Fruit fly (Drosophila melanogaster): Measurements from ENCODE around the gene CG9555.

Gene CG9555

DNA sequence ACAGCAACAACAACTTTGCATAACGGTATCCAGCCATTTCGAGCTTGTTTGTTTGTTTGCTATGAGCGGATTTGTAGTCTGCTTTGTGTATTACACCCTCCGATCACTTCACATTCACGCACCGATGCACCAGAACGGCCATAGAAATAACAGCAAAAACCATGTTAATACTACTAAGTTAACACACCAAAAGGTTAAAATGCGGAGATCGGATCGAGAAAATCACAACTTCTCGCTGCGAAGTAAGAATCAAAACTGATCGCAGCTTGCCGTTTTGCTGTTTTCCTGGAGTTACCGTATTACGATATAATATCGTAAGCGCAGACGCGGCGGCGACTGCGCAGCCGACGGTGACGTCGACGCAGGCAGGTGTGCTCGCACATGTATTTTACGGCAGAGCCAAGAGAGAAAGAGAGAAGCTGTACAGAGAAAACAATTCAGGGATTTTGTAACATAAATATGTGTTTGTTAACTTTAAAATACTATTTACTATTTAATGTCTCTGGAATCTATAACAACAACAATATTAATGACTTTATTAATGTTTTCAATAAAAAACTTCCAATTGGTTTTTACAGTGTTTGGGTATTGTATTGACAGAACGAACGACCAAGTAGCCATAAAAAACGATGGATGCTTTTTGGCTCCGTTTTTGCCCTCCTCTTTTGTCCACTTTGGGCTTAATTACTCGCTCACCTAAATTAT is 6.8 kb upstream of the CG9555 start, which contains the start of gene CG13101:
TSS of gene CG13101 (minus strand) at position 259 of the 705 bp plus-strand sequence.
- TF ChIP-seq Myc (optimal IDR thresholded peaks at IDR 0.05), result no peak
- TF ChIP-seq ttk (optimal IDR thresholded peaks at IDR 0.05), result no peak
- TF ChIP-seq h (optimal IDR thresholded peaks at IDR 0.05), result no peak
- no peak for TF ChIP-seq Sin3A (optimal IDR thresholded peaks at IDR 0.05)
- TF ChIP-seq psq (optimal IDR thresholded peaks at IDR 0.05), result no peak
- TF ChIP-seq insv (optimal IDR thresholded peaks at IDR 0.05), result no peak

DNA sequence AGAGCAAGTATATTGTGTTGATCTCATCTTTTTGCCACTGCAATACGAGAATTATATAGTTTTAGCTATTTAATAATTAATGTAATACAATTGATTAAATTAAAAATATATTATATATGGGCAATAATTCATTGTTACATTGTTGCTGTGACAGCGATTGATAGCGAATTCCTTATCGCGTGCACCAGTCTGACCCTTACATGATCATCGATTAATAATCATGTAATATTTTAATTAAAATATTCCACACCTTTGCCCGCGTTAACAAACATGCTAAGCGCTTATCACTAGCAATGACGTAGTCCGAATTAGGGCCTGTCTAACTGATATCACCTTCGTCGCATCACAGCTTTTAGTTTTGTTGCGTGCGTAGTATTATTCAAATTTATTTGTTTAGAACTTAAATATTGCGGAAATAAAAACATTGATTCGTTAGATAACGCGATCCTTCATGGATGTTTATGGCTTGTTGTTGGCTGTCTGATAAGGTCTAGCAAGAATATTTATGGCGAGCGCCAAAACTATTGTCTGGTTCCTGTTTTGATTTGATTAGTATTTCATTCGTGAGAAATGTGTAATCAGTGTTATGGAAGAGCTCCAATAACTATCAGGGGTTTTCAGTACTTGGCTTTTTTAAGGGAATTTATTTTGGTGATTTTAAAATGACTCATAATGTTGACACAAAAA is 4.1 kb upstream of the CG9555 start:
- no peak for TF ChIP-seq h (optimal IDR thresholded peaks at IDR 0.05)
- TF ChIP-seq Sin3A (optimal IDR thresholded peaks at IDR 0.05), result no peak
- no peak for TF ChIP-seq ttk (optimal IDR thresholded peaks at IDR 0.05)
- no peak for TF ChIP-seq psq (optimal IDR thresholded peaks at IDR 0.05)
- no peak for TF ChIP-seq insv (optimal IDR thresholded peaks at IDR 0.05)
- no peak for TF ChIP-seq Myc (optimal IDR thresholded peaks at IDR 0.05)

DNA sequence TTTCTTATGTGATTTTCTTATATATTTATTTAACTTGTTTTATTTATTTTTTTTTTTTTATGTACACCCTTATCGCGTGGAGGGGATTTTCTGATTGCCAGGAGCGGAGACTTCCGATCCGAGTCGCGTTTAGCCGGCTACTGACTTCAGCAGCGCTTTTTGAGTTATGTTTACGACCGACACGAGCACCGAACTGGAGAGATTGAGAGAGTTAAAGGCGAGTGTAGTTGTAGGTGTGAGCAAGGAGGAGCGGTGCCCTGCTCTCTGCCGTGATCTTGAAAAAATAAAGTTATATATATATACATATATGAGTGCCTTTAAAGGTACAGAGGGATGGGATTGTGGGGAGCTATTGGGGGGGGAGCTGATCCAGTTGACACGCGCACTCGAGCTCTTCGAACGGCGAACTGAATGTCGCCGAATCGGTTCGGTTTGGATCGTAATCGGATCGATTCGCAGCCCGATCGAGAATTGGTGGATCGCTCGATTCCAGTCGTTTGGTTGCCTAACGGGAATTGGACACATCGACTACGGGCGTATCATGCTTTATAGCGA is 2.4 kb upstream of the CG9555 start, which contains the start of gene rost:
TSS of gene rost (minus strand) at position 503 of the 555 bp plus-strand sequence.
- TF ChIP-seq Myc (optimal IDR thresholded peaks at IDR 0.05), result no peak
- no peak for TF ChIP-seq ttk (optimal IDR thresholded peaks at IDR 0.05)
- no peak for TF ChIP-seq Sin3A (optimal IDR thresholded peaks at IDR 0.05)
- TF ChIP-seq psq (optimal IDR thresholded peaks at IDR 0.05), result no peak
- no peak for TF ChIP-seq h (optimal IDR thresholded peaks at IDR 0.05)
- no peak for TF ChIP-seq insv (optimal IDR thresholded peaks at IDR 0.05)

DNA sequence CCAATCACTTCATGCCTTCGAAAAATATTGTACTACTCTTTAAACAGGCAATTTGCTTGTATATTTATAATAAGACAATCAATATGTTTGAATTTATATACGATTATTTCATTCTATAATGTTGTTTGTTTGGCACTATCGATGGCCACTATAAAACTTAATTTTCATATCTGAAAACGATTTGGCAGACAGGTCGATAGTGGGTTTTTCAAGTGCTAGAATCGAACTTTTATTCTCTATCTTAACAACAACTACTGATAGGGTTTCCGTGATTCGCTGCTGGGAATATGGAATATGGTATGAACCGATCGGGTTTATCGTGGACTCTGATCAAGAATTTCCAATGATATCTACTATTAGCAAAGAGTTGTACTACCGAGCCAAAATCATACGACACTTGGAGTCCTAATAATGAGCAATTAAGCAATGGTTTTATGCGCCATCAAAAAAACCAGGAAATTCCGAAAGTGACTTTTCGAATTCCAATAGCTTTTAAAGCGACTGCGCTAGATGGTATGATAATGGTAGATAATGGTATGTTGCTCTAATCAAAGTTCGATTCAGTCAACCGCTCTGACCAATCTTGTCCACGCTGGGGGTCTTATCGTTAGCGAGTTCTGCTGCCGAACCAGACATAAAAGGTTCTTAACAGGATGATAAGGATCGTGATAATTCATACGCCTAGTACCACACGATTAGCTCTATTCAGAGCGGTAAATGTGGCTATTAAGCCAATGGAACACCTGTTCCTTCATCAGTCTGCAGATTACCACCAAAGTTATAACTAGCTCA is 2.3 kb downstream of the CG9555 start, which contains the start of gene CG17906:
TSS of gene CG17906 (plus strand) at position 742 of the 792 bp plus-strand sequence.
- no peak for TF ChIP-seq psq (optimal IDR thresholded peaks at IDR 0.05)
- TF ChIP-seq Myc (optimal IDR thresholded peaks at IDR 0.05), result no peak
- TF ChIP-seq Sin3A (optimal IDR thresholded peaks at IDR 0.05), result no peak
- no peak for TF ChIP-seq h (optimal IDR thresholded peaks at IDR 0.05)
- TF ChIP-seq ttk (optimal IDR thresholded peaks at IDR 0.05), result no peak

DNA sequence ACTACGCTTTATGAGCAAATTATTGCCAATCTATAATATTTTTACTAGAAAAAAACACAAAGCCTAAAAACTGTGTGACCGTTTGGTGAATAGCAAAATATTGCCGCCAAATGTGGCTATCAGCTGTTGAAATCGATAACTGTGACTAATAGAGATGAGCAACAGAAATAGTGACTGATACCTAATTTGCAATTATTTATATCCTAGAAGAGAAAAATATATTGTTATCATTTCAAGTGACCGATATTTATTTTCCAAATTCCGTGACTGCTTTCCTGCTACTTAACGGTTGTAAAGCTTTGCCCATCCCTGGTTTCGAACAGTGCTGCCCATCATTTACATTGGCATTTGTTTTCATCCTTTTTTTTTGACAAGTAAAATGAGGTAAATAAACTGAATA is 5.8 kb downstream of the CG9555 start, which contains the start of the genes alien and CG18661:
TSS of gene alien (minus strand) at position 95 of the 400 bp plus-strand sequence.
TSS of gene CG18661 (plus strand) at position 321 of the 400 bp plus-strand sequence.
- no peak for TF ChIP-seq insv (optimal IDR thresholded peaks at IDR 0.05)
- no peak for TF ChIP-seq Myc (optimal IDR thresholded peaks at IDR 0.05)
- no peak for TF ChIP-seq psq (optimal IDR thresholded peaks at IDR 0.05)
- TF ChIP-seq ttk (optimal IDR thresholded peaks at IDR 0.05), result no peak
- no peak for TF ChIP-seq h (optimal IDR thresholded peaks at IDR 0.05)
- no peak for TF ChIP-seq Sin3A (optimal IDR thresholded peaks at IDR 0.05)

DNA sequence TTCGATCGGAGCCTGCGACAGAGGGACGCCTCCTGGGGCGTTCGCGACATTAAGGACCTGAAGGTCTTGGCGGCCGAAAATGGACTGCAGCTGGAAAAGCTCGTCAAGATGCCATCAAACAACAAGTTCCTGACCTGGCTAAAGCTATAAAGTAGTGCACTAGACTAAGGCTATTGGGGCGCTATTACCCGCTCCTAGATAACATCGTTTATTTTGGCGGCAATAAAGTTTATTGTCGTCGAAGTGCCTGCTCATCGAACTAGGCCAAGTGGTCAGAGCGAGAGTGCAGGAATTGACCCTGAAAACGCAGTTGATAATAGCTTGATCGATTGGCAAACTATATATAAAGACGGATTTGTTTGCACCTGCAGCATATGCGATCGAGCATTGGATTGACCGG is 6.7 kb downstream of the CG9555 start, which contains the start of gene Try29F:
TSS of gene Try29F (plus strand) at position 301 of the 400 bp plus-strand sequence.
- TF ChIP-seq Sin3A (optimal IDR thresholded peaks at IDR 0.05), result no peak
- no peak for TF ChIP-seq Myc (optimal IDR thresholded peaks at IDR 0.05)
- no peak for TF ChIP-seq psq (optimal IDR thresholded peaks at IDR 0.05)
- no peak for TF ChIP-seq h (optimal IDR thresholded peaks at IDR 0.05)
- TF ChIP-seq ttk (optimal IDR thresholded peaks at IDR 0.05), result no peak
- no peak for TF ChIP-seq insv (optimal IDR thresholded peaks at IDR 0.05)

DNA sequence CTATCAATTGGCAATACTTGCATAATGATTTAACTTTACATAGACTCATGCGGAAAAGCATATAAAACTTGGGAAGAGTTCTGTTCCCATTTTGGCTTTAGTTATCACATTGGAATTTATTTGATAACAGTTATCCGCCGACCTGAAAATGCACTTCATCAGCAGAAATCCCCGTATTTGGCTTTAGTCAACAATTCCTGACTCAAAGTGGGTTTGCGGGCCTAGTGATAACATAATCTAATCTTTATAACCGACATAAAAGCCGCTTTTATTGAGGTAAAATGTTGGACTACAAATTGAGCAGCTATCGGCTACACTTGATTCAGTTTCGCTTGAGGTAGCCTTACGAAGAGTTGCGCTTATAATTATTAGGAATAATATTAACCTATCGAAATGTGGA is 18.7 kb downstream of the CG9555 start, which contains the start of gene CG9568:
TSS of gene CG9568 (plus strand) at position 317 of the 400 bp plus-strand sequence.
- TF ChIP-seq Sin3A (optimal IDR thresholded peaks at IDR 0.05), result no peak
- TF ChIP-seq h (optimal IDR thresholded peaks at IDR 0.05), result no peak
- no peak for TF ChIP-seq psq (optimal IDR thresholded peaks at IDR 0.05)
- no peak for TF ChIP-seq insv (optimal IDR thresholded peaks at IDR 0.05)
- TF ChIP-seq ttk (optimal IDR thresholded peaks at IDR 0.05), result no peak
- no peak for TF ChIP-seq Myc (optimal IDR thresholded peaks at IDR 0.05)

DNA sequence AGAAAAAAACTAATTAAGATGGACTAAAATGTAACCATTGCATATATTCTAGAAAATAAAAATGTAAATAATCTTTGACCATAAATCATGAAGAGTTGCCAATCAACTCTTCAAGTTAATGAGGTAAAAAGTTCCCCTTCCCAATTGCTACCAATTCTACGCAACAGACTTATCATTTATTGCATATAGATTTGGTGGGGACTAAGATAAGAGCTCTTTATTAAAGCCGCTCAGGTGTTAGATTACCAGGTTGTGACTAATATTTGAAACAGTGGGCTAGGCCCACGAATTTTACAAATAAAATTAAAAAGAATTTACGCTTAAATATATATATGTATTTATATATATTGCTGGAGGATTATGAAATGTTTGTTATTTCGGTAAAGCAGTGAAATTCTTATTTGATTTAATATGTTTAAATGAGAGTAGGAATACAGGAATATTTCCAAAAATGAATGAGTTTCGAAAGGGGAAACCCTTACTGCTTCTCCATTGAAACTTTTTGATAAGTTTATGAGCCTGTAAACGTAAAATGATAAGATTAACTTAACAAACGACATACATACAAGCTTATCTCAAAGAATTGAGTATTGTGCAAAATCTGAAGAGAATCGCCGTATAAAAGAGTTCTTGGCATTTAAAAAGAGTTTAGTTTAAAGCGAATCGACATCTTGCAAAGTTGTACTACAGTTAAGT is 20.2 kb downstream of the CG9555 start, which contains the start of gene CG13102:
TSS of gene CG13102 (plus strand) at position 646 of the 696 bp plus-strand sequence.
- TF ChIP-seq Myc (optimal IDR thresholded peaks at IDR 0.05), result no peak
- no peak for TF ChIP-seq insv (optimal IDR thresholded peaks at IDR 0.05)
- no peak for TF ChIP-seq Sin3A (optimal IDR thresholded peaks at IDR 0.05)
- no peak for TF ChIP-seq ttk (optimal IDR thresholded peaks at IDR 0.05)
- TF ChIP-seq h (optimal IDR thresholded peaks at IDR 0.05), result no peak
- no peak for TF ChIP-seq psq (optimal IDR thresholded peaks at IDR 0.05)

DNA sequence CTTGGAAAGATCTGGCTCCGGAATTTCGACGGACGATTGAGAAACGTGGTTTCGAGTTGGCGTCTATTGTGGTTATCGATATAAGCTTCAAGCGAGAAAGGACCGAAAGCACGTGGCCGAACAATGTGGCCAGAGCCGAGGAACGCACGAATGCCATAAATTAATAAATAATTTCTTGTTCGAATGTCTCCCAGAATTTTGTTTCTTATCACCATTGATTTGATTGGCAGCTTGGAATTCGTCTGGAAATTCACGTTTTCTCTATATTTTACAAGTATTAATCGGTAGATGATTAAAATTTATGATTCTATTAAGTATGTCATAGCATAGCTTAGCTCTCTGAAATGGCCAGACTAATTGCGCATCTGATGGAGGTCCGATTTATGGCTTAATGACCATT is 22.4 kb downstream of the CG9555 start, which contains the start of gene Rcd-1r:
TSS of gene Rcd-1r (minus strand) at position 101 of the 400 bp plus-strand sequence.
- TF ChIP-seq Myc (optimal IDR thresholded peaks at IDR 0.05), result no peak
- no peak for TF ChIP-seq Sin3A (optimal IDR thresholded peaks at IDR 0.05)
- no peak for TF ChIP-seq psq (optimal IDR thresholded peaks at IDR 0.05)
- TF ChIP-seq ttk (optimal IDR thresholded peaks at IDR 0.05), result no peak
- no peak for TF ChIP-seq h (optimal IDR thresholded peaks at IDR 0.05)
- no peak for TF ChIP-seq insv (optimal IDR thresholded peaks at IDR 0.05)

DNA sequence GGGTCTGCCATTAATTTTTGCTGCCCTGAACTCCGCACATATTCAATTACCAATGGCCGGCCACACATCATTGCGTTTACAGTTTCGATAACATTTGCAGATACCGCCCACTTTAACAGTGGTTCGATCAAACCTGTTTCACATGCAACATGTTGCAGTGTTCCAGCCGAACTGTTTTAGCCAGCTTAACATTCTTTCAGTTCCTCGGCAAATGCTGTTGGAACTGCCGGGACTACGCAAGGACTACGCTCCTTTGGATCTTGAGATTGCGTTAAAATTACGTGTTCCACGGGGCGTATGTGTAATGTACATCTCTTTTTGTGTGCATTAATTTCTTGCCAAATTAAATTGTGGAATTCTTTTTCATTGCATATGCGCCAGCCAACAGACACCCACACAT is 27.9 kb downstream of the CG9555 start:
- TF ChIP-seq Sin3A (optimal IDR thresholded peaks at IDR 0.05) (no peak), h (optimal IDR thresholded peaks at IDR 0.05) (no peak), psq (optimal IDR thresholded peaks at IDR 0.05) (no peak), Myc (optimal IDR thresholded peaks at IDR 0.05) (no peak), insv (optimal IDR thresholded peaks at IDR 0.05) (no peak), ttk (optimal IDR thresholded peaks at IDR 0.05) (no peak)

All from Kc167 (cell line).